Fruit fly (Drosophila melanogaster): ENCODE measurements around the gene CG9518.

CG9518 gene

dm6 chrX:14892303-14892702, 21.3 kb upstream of the CG9518 start (continued):
- TF ChIP-seq CG6163 (GFP tag; IDR thresholded peaks at IDR 0.05) (peak; percentile 52; the same call in 1 of the 3 replicates), CG3919 (GFP tag; optimal IDR thresholded peaks at IDR 0.05) (peak; percentile 30), Ets96B (tag; optimal IDR thresholded peaks at IDR 0.05) (no peak), CG8119 (GFP tag; IDR thresholded peaks at IDR 0.05) (peak; percentile 62), Smox (GFP tag; optimal IDR thresholded peaks at IDR 0.05) (peak; percentile 37), CG11294 (GFP tag; IDR thresholded peaks at IDR 0.05) (no peak), spab (GFP tag; optimal IDR thresholded peaks at IDR 0.05) (no peak), acj6 (GFP tag; optimal IDR thresholded peaks at IDR 0.05) (peak; percentile 29), CG9139 (GFP tag; optimal IDR thresholded peaks at IDR 0.05) (no peak), CG10669 (GFP tag; optimal IDR thresholded peaks at IDR 0.05) (no peak), OdsH (GFP tag; optimal IDR thresholded peaks at IDR 0.05) (peak; percentile 32), CG34406 (GFP tag; optimal IDR thresholded peaks at IDR 0.05) (peak; percentile 22), CG1621 (tag; optimal IDR thresholded peaks at IDR 0.05) (no peak), CG7368 (GFP tag; optimal IDR thresholded peaks at IDR 0.05) (no peak), Eip78C (GFP tag) (peak; percentile 94), dac (GFP tag; optimal IDR thresholded peaks at IDR 0.05) (no peak), Eip93F (GFP tag; optimal IDR thresholded peaks at IDR 0.05) (no peak), Eip75B (GFP tag; optimal IDR thresholded peaks at IDR 0.05) (peak; percentile 3), pdm3 (GFP tag; optimal IDR thresholded peaks at IDR 0.05) (peak; percentile 56), salr (GFP tag; optimal IDR thresholded peaks at IDR 0.05) (no peak), dsx (GFP tag; optimal IDR thresholded peaks at IDR 0.05; ENCODE audit: poor library complexity, severe bottlenecking) (no peak), lz (GFP tag; optimal IDR thresholded peaks at IDR 0.05) (no peak), Hr39 (GFP tag; optimal IDR thresholded peaks at IDR 0.05) (peak; percentile 42), Hr4 (GFP tag; optimal IDR thresholded peaks at IDR 0.05) (peak; percentile 1), CG31627 (GFP tag; optimal IDR thresholded peaks at IDR 0.05) (peak; percentile 1), eg (GFP tag; IDR thresholded peaks at IDR 0.05) (peak; percentile 71), Sox14 (GFP tag; optimal IDR thresholded peaks at IDR 0.05) (no peak), CG15336 (GFP tag; IDR thresholded peaks at IDR 0.05) (peak; percentile 69), Gug (GFP tag; IDR thresholded peaks at IDR 0.05) (0 out of 2 replicates have a peak, but pooled peaks have one; percentile 12), CG10631 (GFP tag; optimal IDR thresholded peaks at IDR 0.05) (peak; percentile 12), achi (GFP tag; optimal IDR thresholded peaks at IDR 0.05) (peak; percentile 15), Lpt (GFP tag; optimal IDR thresholded peaks at IDR 0.05) (no peak), fd59A (GFP tag; optimal IDR thresholded peaks at IDR 0.05) (no peak), Sox15 (GFP tag; optimal IDR thresholded peaks at IDR 0.05) (no peak), CG6276 (GFP tag; optimal IDR thresholded peaks at IDR 0.05) (peak; percentile 30), CG4318 (GFP tag; optimal IDR thresholded peaks at IDR 0.05) (peak; percentile 20), Ets21C (GFP tag; optimal IDR thresholded peaks at IDR 0.05) (peak; percentile 18), CG6792 (GFP tag; optimal IDR thresholded peaks at IDR 0.05) (peak; percentile 26), ss (GFP tag; optimal IDR thresholded peaks at IDR 0.05) (no peak), CG6854 (GFP tag; optimal IDR thresholded peaks at IDR 0.05) (no peak), Hr38 (GFP tag; optimal IDR thresholded peaks at IDR 0.05) (no peak), CG11762 (GFP tag; optimal IDR thresholded peaks at IDR 0.05; ENCODE audit: insufficient read depth) (no peak)

dm6 chrX:14885554-14885953, 14.6 kb upstream of the CG9518 start:
- TF ChIP-seq CG9139 (GFP tag; optimal IDR thresholded peaks at IDR 0.05): no peak
- peak; percentile 25 for TF ChIP-seq fkh (GFP tag; optimal IDR thresholded peaks at IDR 0.05)
